Worm (Caenorhabditis elegans) whole organism, late embryonic: ENCODE measurements around the gene C09G1.5.

Source experiments
- C08G9.2 ChIP-seq: sonication (generic microtip); optimal IDR thresholded peaks from 2 replicates; lab custom pipeline; 2016; ENCODE audit warnings: mild to moderate bottlenecking, missing genetic modification characterization, moderate library complexity, missing compliant biosample characterization
- C38D4.7 ChIP-seq: fragments of 200-800 bp; sonication (Bioruptor generic); optimal IDR thresholded peaks from 2 replicates; lab custom pipeline; 2018; ENCODE audit warnings: mild to moderate bottlenecking, missing genetic modification characterization, moderate library complexity, missing compliant biosample characterization
- F13H6.1 ChIP-seq: sonication (generic microtip); optimal IDR thresholded peaks from 2 replicates; lab custom pipeline; 2016; ENCODE audit warnings: missing genetic modification characterization, missing compliant biosample characterization
- K09A11.1 ChIP-seq: sonication (generic microtip); optimal IDR thresholded peaks from 2 replicates; lab custom pipeline; 2017; ENCODE audit warnings: antibody characterized with exemption, mild to moderate bottlenecking, missing genetic modification characterization, missing compliant biosample characterization; ENCODE audit not compliant: insufficient read depth
- ahr-1 ChIP-seq: sonication (generic microtip); optimal IDR thresholded peaks from 2 replicates; lab custom pipeline; 2016; ENCODE audit warnings: missing genetic modification characterization, missing compliant biosample characterization
- ceh-14 ChIP-seq: sonication (generic microtip); optimal IDR thresholded peaks from 2 replicates; lab custom pipeline; 2016; ENCODE audit warnings: missing genotype, missing genetic modification characterization, missing compliant biosample characterization
- ceh-18 ChIP-seq: sonication (generic microtip); optimal IDR thresholded peaks from 2 replicates; lab custom pipeline; 2016; ENCODE audit warnings: missing genetic modification characterization, missing compliant biosample characterization
- ceh-19 ChIP-seq: fragments of 200-800 bp; sonication (Bioruptor generic); optimal IDR thresholded peaks from 2 replicates; lab custom pipeline; 2018; ENCODE audit warnings: mild to moderate bottlenecking, missing genetic modification characterization, missing compliant biosample characterization
- ceh-2 ChIP-seq: sonication (generic microtip); optimal IDR thresholded peaks from 2 replicates; lab custom pipeline; 2016; ENCODE audit warnings: missing genotype, missing genetic modification characterization, missing compliant biosample characterization
- ceh-24 ChIP-seq: sonication (generic microtip); optimal IDR thresholded peaks from 2 replicates; lab custom pipeline; 2016; ENCODE audit warnings: mild to moderate bottlenecking, missing genetic modification characterization, missing compliant biosample characterization
- ceh-30 ChIP-seq: fragments of 150-350 bp; optimal IDR thresholded peaks from 2 replicates; lab custom pipeline; 2014; ENCODE audit warnings: missing biosample characterization, missing genetic modification characterization
- ceh-34 ChIP-seq: sonication (generic microtip); optimal IDR thresholded peaks from 2 replicates; lab custom pipeline; 2016; ENCODE audit warnings: mild to moderate bottlenecking, missing genetic modification characterization, missing compliant biosample characterization
- ceh-45 ChIP-seq: fragments of 200-800 bp; sonication (Bioruptor generic); IDR thresholded peaks from 2 replicates; pipeline ENCODE4 v1.3.6; 2022; ENCODE audit warnings: missing genetic modification reagents, missing genetic modification characterization, missing compliant biosample characterization
- ceh-9 ChIP-seq: sonication (generic microtip); optimal IDR thresholded peaks from 2 replicates; lab custom pipeline; 2016; ENCODE audit warnings: mild to moderate bottlenecking, missing genetic modification characterization, inconsistent platforms, missing compliant biosample characterization
- che-1 ChIP-seq: sonication (generic microtip); optimal IDR thresholded peaks from 2 replicates; lab custom pipeline; 2016; ENCODE audit warnings: mild to moderate bottlenecking, missing genetic modification characterization, missing compliant biosample characterization
- fax-1 ChIP-seq: sonication (generic microtip); optimal IDR thresholded peaks from 2 replicates; lab custom pipeline; 2016; ENCODE audit warnings: missing genotype, missing genetic modification characterization, missing compliant biosample characterization
- fkh-10 ChIP-seq: fragments of 150-350 bp; optimal IDR thresholded peaks from 2 replicates; lab custom pipeline; 2014; ENCODE audit warnings: missing biosample characterization, missing genetic modification reagents, missing genetic modification characterization
- fkh-6 ChIP-seq: sonication (generic microtip); optimal IDR thresholded peaks from 2 replicates; lab custom pipeline; 2016; ENCODE audit warnings: missing genetic modification characterization, missing compliant biosample characterization
- hlh-15 ChIP-seq: sonication (generic microtip); optimal IDR thresholded peaks from 2 replicates; lab custom pipeline; 2016; ENCODE audit warnings: missing genetic modification characterization, missing compliant biosample characterization
- hlh-30 ChIP-seq: sonication (generic microtip); optimal IDR thresholded peaks from 2 replicates; lab custom pipeline; 2017; ENCODE audit warnings: antibody characterized with exemption, missing genetic modification characterization, missing compliant biosample characterization; ENCODE audit not compliant: insufficient read depth
- hlh-8 ChIP-seq: sonication (generic microtip); optimal IDR thresholded peaks from 2 replicates; lab custom pipeline; 2016; ENCODE audit warnings: missing genotype, missing genetic modification characterization, missing compliant biosample characterization
- lim-6 ChIP-seq: sonication (generic microtip); optimal IDR thresholded peaks from 2 replicates; lab custom pipeline; 2016; ENCODE audit warnings: missing genetic modification characterization, missing compliant biosample characterization
- lin-11 ChIP-seq: fragments of 200-800 bp; sonication (Bioruptor generic); optimal IDR thresholded peaks from 2 replicates; lab custom pipeline; 2018; ENCODE audit warnings: mild to moderate bottlenecking, missing genetic modification characterization, missing compliant biosample characterization
- madf-2 ChIP-seq: sonication (generic microtip); optimal IDR thresholded peaks from 2 replicates; lab custom pipeline; 2017; ENCODE audit warnings: missing genetic modification characterization, missing compliant biosample characterization
- mec-3 ChIP-seq: sonication (generic microtip); optimal IDR thresholded peaks from 2 replicates; lab custom pipeline; 2016; ENCODE audit warnings: borderline replicate concordance, missing genetic modification characterization, missing compliant biosample characterization
- nfya-1 ChIP-seq: sonication (generic microtip); optimal IDR thresholded peaks from 2 replicates; lab custom pipeline; 2017; ENCODE audit warnings: missing genetic modification characterization, mild to moderate bottlenecking, missing compliant biosample characterization, antibody characterized with exemption, moderate library complexity
- npax-4 ChIP-seq: sonication (generic microtip); optimal IDR thresholded peaks from 2 replicates; lab custom pipeline; 2016; ENCODE audit warnings: missing genetic modification characterization, missing compliant biosample characterization
- odd-2 ChIP-seq: sonication (generic microtip); optimal IDR thresholded peaks from 2 replicates; lab custom pipeline; 2017; ENCODE audit warnings: antibody characterized with exemption, mild to moderate bottlenecking, missing genetic modification characterization, missing compliant biosample characterization
- pax-1 ChIP-seq: fragments of 150-350 bp; optimal IDR thresholded peaks from 2 replicates; lab custom pipeline; 2014; ENCODE audit warnings: missing biosample characterization, missing genetic modification characterization
- pha-2 ChIP-seq: sonication (generic microtip); optimal IDR thresholded peaks from 2 replicates; lab custom pipeline; 2017; ENCODE audit warnings: mild to moderate bottlenecking, missing genetic modification characterization, missing compliant biosample characterization
- pha-4 ChIP-seq: fragments of 150-350 bp; optimal IDR thresholded peaks from 2 replicates; lab custom pipeline; 2018; ENCODE audit warnings: missing biosample characterization, missing genetic modification reagents, missing genetic modification characterization
- pqm-1 ChIP-seq: sonication (generic microtip); optimal IDR thresholded peaks from 2 replicates; lab custom pipeline; 2016; ENCODE audit warnings: missing genetic modification characterization, missing compliant biosample characterization
- rnt-1 ChIP-seq: sonication (generic microtip); optimal IDR thresholded peaks from 2 replicates; lab custom pipeline; 2016; ENCODE audit warnings: missing genetic modification characterization, missing compliant biosample characterization
- tbx-2 ChIP-seq: sonication (generic microtip); optimal IDR thresholded peaks from 2 replicates; lab custom pipeline; 2016; ENCODE audit warnings: missing genetic modification characterization, missing compliant biosample characterization
- tbx-7 ChIP-seq: sonication (generic microtip); optimal IDR thresholded peaks from 2 replicates; lab custom pipeline; 2016; ENCODE audit warnings: missing genotype, missing genetic modification characterization, missing compliant biosample characterization
- ttx-3 ChIP-seq: sonication (generic microtip); optimal IDR thresholded peaks from 2 replicates; lab custom pipeline; 2016; ENCODE audit warnings: missing genetic modification reagents, missing genetic modification characterization, missing compliant biosample characterization
- unc-3 ChIP-seq, 2 experiments: fragments of 200-800 bp in 1 of 2; sonication (Bioruptor generic) in 1 of 2; sonication (generic microtip) in 1 of 2; conservative IDR thresholded peaks in 1 of 2; optimal IDR thresholded peaks in 1 of 2; 2 replicates each; pipeline versions ENCODE4 v1.3.6 to Lab custom; 2016 to 2022; ENCODE audit warnings: missing compliant biosample characterization in 2 of 2, missing genetic modification characterization in 2 of 2, missing genetic modification reagents in 1 of 2
- zip-5 ChIP-seq: sonication (generic microtip); optimal IDR thresholded peaks from 2 replicates; lab custom pipeline; 2016; ENCODE audit warnings: missing genetic modification characterization, missing compliant biosample characterization

Gene C09G1.5

DNA sequence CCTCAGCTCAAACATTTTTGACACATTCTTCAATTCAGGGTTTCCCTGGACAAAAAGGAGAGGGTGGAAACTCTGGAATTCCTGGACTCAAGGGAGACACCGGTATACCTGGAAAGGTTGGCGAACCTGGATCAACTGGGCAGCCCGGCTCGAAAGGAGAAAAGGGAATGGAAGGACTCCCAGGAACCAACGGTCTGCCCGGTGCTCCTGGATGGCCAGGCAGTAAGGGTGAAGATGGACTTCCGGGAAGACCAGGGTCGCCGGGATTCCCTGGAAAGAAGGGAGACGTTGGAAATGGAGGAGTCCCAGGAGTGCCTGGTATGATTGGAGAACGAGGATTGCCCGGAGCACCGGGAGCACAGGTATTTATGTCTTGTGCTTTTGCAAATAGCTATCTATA is 13.1 kb upstream of the C09G1.5 start:
- TF ChIP-seq mec-3 (tag; lab: Kevin White, UChicago) (peak; percentile 12), che-1 (no peak)

- TF ChIP-seq ceh-18 (tag; lab: Kevin White, UChicago): no peak
- no peak for TF ChIP-seq nfya-1 (tag; lab: Kevin White, UChicago)
- no peak for TF ChIP-seq hlh-8 (tag; lab: Kevin White, UChicago)
- no peak for TF ChIP-seq pax-1 (tag; lab: Kevin White, UChicago)
- TF ChIP-seq ceh-2 (tag; lab: Kevin White, UChicago): no peak
- TF ChIP-seq K09A11.1 (tag; lab: Kevin White, UChicago): no peak
- no peak for TF ChIP-seq hlh-15 (tag; lab: Kevin White, UChicago)
- TF ChIP-seq ceh-45 (GFP tag; lab: Robert Waterston, UW): no peak
- no peak for TF ChIP-seq F13H6.1 (tag; lab: Kevin White, UChicago)
- no peak for TF ChIP-seq unc-3 (GFP tag; conservative IDR thresholded peaks at IDR 0.05; lab: Robert Waterston, UW)
- no peak for TF ChIP-seq unc-3 (tag; optimal IDR thresholded peaks at IDR 0.05; lab: Kevin White, UChicago)
- no peak for TF ChIP-seq npax-4 (tag; lab: Kevin White, UChicago)
- TF ChIP-seq hlh-30 (tag; lab: Kevin White, UChicago): no peak
- no peak for TF ChIP-seq rnt-1 (tag; lab: Kevin White, UChicago)
- no peak for TF ChIP-seq C38D4.7 (GFP tag; lab: Kevin White, UChicago)
- TF ChIP-seq lin-11 (tag; lab: Kevin White, UChicago): no peak
These were observed 7.7 kb upstream of the C09G1.5 start, which contains the start of gene col-186 for ce11 chrX:15951194-15951593. TSS of gene col-186 (plus strand) at chrX:15951494.

ce11 chrX:15953086-15953485 is 5.8 kb upstream of the C09G1.5 start:
- TF ChIP-seq zip-5 (tag; lab: Kevin White, UChicago) (no peak), mec-3 (tag; lab: Kevin White, UChicago) (no peak), pha-4 (tag; lab: Kevin White, UChicago) (no peak), unc-3 (GFP tag; conservative IDR thresholded peaks at IDR 0.05; lab: Robert Waterston, UW) (no peak), unc-3 (tag; optimal IDR thresholded peaks at IDR 0.05; lab: Kevin White, UChicago) (no peak), tbx-2 (tag; lab: Kevin White, UChicago) (no peak), ceh-24 (tag; lab: Kevin White, UChicago) (no peak), rnt-1 (tag; lab: Kevin White, UChicago) (no peak), ceh-14 (no peak), fax-1 (tag; lab: Kevin White, UChicago) (no peak), madf-2 (tag; lab: Kevin White, UChicago) (no peak), ceh-9 (tag; lab: Kevin White, UChicago) (no peak), fkh-10 (GFP tag; lab: Kevin White, UChicago) (no peak), pha-2 (no peak), odd-2 (tag; lab: Kevin White, UChicago) (no peak), lim-6 (tag; lab: Kevin White, UChicago) (no peak), hlh-30 (tag; lab: Kevin White, UChicago) (no peak), ceh-30 (tag; lab: Kevin White, UChicago) (no peak), npax-4 (tag; lab: Kevin White, UChicago) (no peak), C08G9.2 (no peak), ceh-19 (no peak)

DNA sequence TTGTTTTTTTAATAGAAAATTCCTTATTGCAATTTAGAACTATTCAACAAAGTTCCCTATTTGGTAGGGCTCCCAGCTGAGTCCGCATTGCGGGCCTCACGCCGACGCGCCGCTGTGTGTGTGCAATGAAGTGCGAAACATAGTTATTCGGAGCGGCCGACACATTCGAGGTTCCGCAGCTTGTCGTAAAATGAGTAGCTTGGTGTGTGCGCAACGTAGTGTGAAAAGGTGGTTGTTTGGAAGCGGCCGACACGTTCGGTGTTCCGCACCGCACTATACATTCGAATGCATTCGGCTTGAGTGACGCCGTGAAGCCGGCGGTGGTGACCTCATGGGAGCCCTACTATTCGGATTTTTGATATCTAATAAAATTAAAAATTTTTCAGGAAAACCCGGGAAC is 5.3 kb upstream of the C09G1.5 start:
- TF ChIP-seq ttx-3 (tag; lab: Kevin White, UChicago) (no peak), ceh-34 (tag; lab: Kevin White, UChicago) (no peak), fkh-6 (no peak), pha-4 (tag; lab: Kevin White, UChicago) (no peak), ceh-19 (no peak), tbx-2 (tag; lab: Kevin White, UChicago) (no peak), zip-5 (tag; lab: Kevin White, UChicago) (no peak), che-1 (no peak), tbx-7 (tag; lab: Kevin White, UChicago) (no peak), ahr-1 (no peak), pqm-1 (no peak), odd-2 (tag; lab: Kevin White, UChicago) (no peak)
- TF ChIP-seq, all 69 proteins: peak for 0
